Worm (Caenorhabditis elegans): ENCODE measurements around the gene R07B7.9.

Gene R07B7.9

ce11 chrV:12095865-12096264 lies 15.7 kb upstream of the R07B7.9 start, which contains the start of gene nhr-207:
Gene nhr-207 (plus strand): TSS chrV:12096146.
- no peak for TF ChIP-seq zag-1 (tag; optimal IDR thresholded peaks at IDR 0.05)
- TF ChIP-seq sem-4 (tag; optimal IDR thresholded peaks at IDR 0.05): no peak
- no peak for TF ChIP-seq nhr-237 (tag; optimal IDR thresholded peaks at IDR 0.05)
- peak; percentile 9 for TF ChIP-seq nhr-129 (tag; optimal IDR thresholded peaks at IDR 0.05)
- TF ChIP-seq nhr-21 (tag; optimal IDR thresholded peaks at IDR 0.05): no peak
- no peak for TF ChIP-seq nhr-11 (tag; optimal IDR thresholded peaks at IDR 0.05)
- peak; percentile 72 for TF ChIP-seq fos-1 (tag; optimal IDR thresholded peaks at IDR 0.05)
- TF ChIP-seq nhr-23 (tag; optimal IDR thresholded peaks at IDR 0.05): no peak
- TF ChIP-seq snpc-4 (tag; optimal IDR thresholded peaks at IDR 0.05): no peak
- TF ChIP-seq mdl-1 (tag; optimal IDR thresholded peaks at IDR 0.05): no peak
- no peak for TF ChIP-seq sma-3 (GFP tag; optimal IDR thresholded peaks at IDR 0.05)
- TF ChIP-seq nhr-77 (tag; optimal IDR thresholded peaks at IDR 0.05): no peak
- no peak for TF ChIP-seq nhr-25 (tag; optimal IDR thresholded peaks at IDR 0.05)
- peak; percentile 60 for TF ChIP-seq sma-9 (GFP tag; optimal IDR thresholded peaks at IDR 0.05)
- no peak for TF ChIP-seq sma-9 (tag; optimal IDR thresholded peaks at IDR 0.05)
- TF ChIP-seq C34F6.9 (tag; optimal IDR thresholded peaks at IDR 0.05): no peak
- no peak for TF ChIP-seq ztf-1 (GFP tag; conservative IDR thresholded peaks at IDR 0.05)
- TF ChIP-seq egl-27 (tag; optimal IDR thresholded peaks at IDR 0.05): no peak
- TF ChIP-seq lsy-2 (tag; optimal IDR thresholded peaks at IDR 0.05): no peak
- no peak for TF ChIP-seq blmp-1 (tag; optimal IDR thresholded peaks at IDR 0.05; ENCODE audit: insufficient read depth)
- no peak for TF ChIP-seq peb-1 (tag; optimal IDR thresholded peaks at IDR 0.05)
- no peak for TF ChIP-seq ceh-16 (tag; optimal IDR thresholded peaks at IDR 0.05)

DNA sequence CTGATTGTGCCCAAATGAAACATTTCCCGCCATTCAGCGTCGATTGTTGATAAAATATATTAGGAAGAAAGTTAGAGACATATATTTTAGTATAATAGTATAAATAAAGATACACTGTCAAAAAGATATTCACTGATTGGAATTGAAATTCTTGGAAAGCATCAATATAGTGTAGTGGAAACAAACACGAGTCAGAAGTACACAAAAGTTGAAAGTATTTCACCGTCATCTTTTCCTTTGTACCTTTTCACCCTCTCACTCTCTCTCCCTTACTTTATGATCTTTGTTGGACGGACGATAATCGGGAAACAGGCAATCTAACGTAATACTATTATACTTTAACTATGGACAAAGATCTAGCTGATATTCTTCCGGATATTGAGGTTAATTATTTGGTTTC lies 13.9 kb upstream of the R07B7.9 start, which contains the start of gene nhr-208:
Gene nhr-208 (plus strand): TSS at position 288 of the 400 bp plus-strand sequence.
- TF ChIP-seq snpc-4 (tag; optimal IDR thresholded peaks at IDR 0.05) (no peak), fos-1 (tag; optimal IDR thresholded peaks at IDR 0.05) (peak; percentile 11), sma-9 (GFP tag; optimal IDR thresholded peaks at IDR 0.05) (peak; percentile 11), sma-9 (tag; optimal IDR thresholded peaks at IDR 0.05) (no peak), R02D3.7 (tag; optimal IDR thresholded peaks at IDR 0.05) (no peak), skn-1 (tag; optimal IDR thresholded peaks at IDR 0.05) (no peak), egl-27 (tag; optimal IDR thresholded peaks at IDR 0.05) (no peak), nhr-237 (tag; optimal IDR thresholded peaks at IDR 0.05) (no peak), F13H6.1 (tag; optimal IDR thresholded peaks at IDR 0.05) (no peak), ztf-11 (tag; optimal IDR thresholded peaks at IDR 0.05) (no peak), lin-39 (tag; optimal IDR thresholded peaks at IDR 0.05) (no peak), blmp-1 (tag; optimal IDR thresholded peaks at IDR 0.05; ENCODE audit: insufficient read depth) (no peak)

DNA sequence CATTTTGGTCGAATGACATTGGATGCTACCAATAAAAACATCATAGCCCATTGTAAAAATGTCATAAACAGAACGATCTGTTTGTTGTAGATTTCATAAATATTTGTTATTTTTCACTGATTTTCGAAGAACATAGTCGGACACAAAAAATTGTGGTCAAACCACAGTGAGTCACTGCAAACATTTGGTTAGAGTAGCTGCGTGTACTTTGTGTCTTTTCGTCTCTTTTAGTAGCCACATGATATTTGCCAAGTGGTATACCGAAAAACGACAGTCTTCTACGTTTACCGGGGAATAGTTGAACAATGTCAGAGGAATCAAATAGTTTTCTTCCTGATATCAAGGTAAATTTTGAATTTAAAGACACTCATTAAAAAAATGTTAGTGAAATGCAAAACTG lies 11.6 kb upstream of the R07B7.9 start, which contains the start of gene nhr-206:
Gene nhr-206 (plus strand): TSS at position 248 of the 400 bp plus-strand sequence.
- TF ChIP-seq nhr-77 (tag; optimal IDR thresholded peaks at IDR 0.05) (no peak), dmd-4 (tag; optimal IDR thresholded peaks at IDR 0.05) (no peak), nhr-25 (tag; optimal IDR thresholded peaks at IDR 0.05) (peak; percentile 12), nhr-129 (tag; optimal IDR thresholded peaks at IDR 0.05) (peak; percentile 71), crh-2 (tag; optimal IDR thresholded peaks at IDR 0.05) (peak; percentile 67), snpc-4 (tag; optimal IDR thresholded peaks at IDR 0.05) (no peak), F13H6.1 (tag; optimal IDR thresholded peaks at IDR 0.05) (peak; percentile 7), fos-1 (tag; optimal IDR thresholded peaks at IDR 0.05) (peak; percentile 85), nhr-237 (tag; optimal IDR thresholded peaks at IDR 0.05) (no peak), sma-9 (GFP tag; optimal IDR thresholded peaks at IDR 0.05) (peak; percentile 56), sma-9 (tag; optimal IDR thresholded peaks at IDR 0.05) (no peak), nhr-12 (tag; optimal IDR thresholded peaks at IDR 0.05) (no peak), aly-2 (tag; optimal IDR thresholded peaks at IDR 0.05) (no peak), sma-3 (GFP tag; optimal IDR thresholded peaks at IDR 0.05) (peak; percentile 21)

ce11 chrV:12088773-12089172 lies 8.6 kb upstream of the R07B7.9 start, which contains the start of gene R07B7.12:
Gene R07B7.12 (plus strand): TSS chrV:12089073.
- no peak for TF ChIP-seq ceh-82 (tag; optimal IDR thresholded peaks at IDR 0.05)
- TF ChIP-seq skn-1 (tag; optimal IDR thresholded peaks at IDR 0.05): no peak
- no peak for TF ChIP-seq ama-1 (optimal IDR thresholded peaks at IDR 0.05)
- TF ChIP-seq snpc-4 (tag; optimal IDR thresholded peaks at IDR 0.05): no peak
- no peak for TF ChIP-seq ceh-16 (tag; optimal IDR thresholded peaks at IDR 0.05)
- TF ChIP-seq aly-2 (tag; optimal IDR thresholded peaks at IDR 0.05): no peak
- no peak for TF ChIP-seq nhr-237 (tag; optimal IDR thresholded peaks at IDR 0.05)
- no peak for TF ChIP-seq blmp-1 (tag; optimal IDR thresholded peaks at IDR 0.05; ENCODE audit: insufficient read depth)
- no peak for TF ChIP-seq lin-39 (tag; optimal IDR thresholded peaks at IDR 0.05)
- TF ChIP-seq unc-62 (GFP tag; optimal IDR thresholded peaks at IDR 0.05): no peak
- no peak for TF ChIP-seq lin-13 (GFP tag; optimal IDR thresholded peaks at IDR 0.05)

Measured in whole organism, L2 larva.